Worm (Caenorhabditis elegans) whole organism, L4 larva: ENCODE measurements around the gene elt-4.

ENCODE experiments used
- D1046.2 ChIP-seq: fragments of 200-800 bp; sonication (Bioruptor generic); IDR thresholded peaks from 2 replicates; pipeline ENCODE4 v1.3.6; 2022; ENCODE audit warnings: missing genetic modification characterization, missing compliant biosample characterization
- F37D6.2 ChIP-seq: sonication (generic microtip); optimal IDR thresholded peaks from 2 replicates; lab custom pipeline; 2016; ENCODE audit warnings: mild to moderate bottlenecking, missing genetic modification characterization, missing compliant biosample characterization
- F44E2.7 ChIP-seq: fragments of 200-800 bp; sonication (Bioruptor generic); IDR thresholded peaks from 2 replicates; pipeline ENCODE4 v2.1.2; 2022; ENCODE audit warnings: missing genetic modification characterization, missing compliant biosample characterization
- Y5F2A.4 ChIP-seq: fragments of 200-800 bp; sonication (Bioruptor generic); optimal IDR thresholded peaks from 2 replicates; lab custom pipeline; 2018; ENCODE audit warnings: mild to moderate bottlenecking, missing genetic modification characterization, missing compliant biosample characterization
- Y75B8A.6 ChIP-seq: fragments of 200-800 bp; sonication (Bioruptor generic); IDR thresholded peaks from 2 replicates; pipeline ENCODE4 v1.3.6; 2022; ENCODE audit warnings: missing genetic modification reagents, missing genetic modification characterization, missing compliant biosample characterization
- ZK546.5 ChIP-seq, 2 experiments: sonication (generic microtip); optimal IDR thresholded peaks; 2 replicates each; lab custom pipeline; 2017; ENCODE audit warnings: missing biosample characterization in 2 of 2, missing genetic modification characterization in 2 of 2
- ama-1 ChIP-seq: fragments of 150-350 bp; optimal IDR thresholded peaks from 2 replicates; lab custom pipeline; 2014; ENCODE audit warnings: inconsistent platforms, mixed read lengths
- arid-1 ChIP-seq: fragments of 200-800 bp; sonication (Bioruptor generic); conservative IDR thresholded peaks from 2 replicates; pipeline ENCODE4 v1.3.6; 2022; ENCODE audit warnings: missing genetic modification reagents, missing genetic modification characterization, missing compliant biosample characterization
- ceh-20 ChIP-seq: fragments of 200-800 bp; sonication (Bioruptor generic); IDR thresholded peaks from 2 replicates; pipeline ENCODE4 v1.3.6; 2022; ENCODE audit warnings: missing genetic modification reagents, missing genetic modification characterization, missing compliant biosample characterization
- ceh-28 ChIP-seq: fragments of 150-350 bp; optimal IDR thresholded peaks from 2 replicates; lab custom pipeline; 2014; ENCODE audit warnings: missing biosample characterization, missing genetic modification reagents, missing genetic modification characterization
- ceh-44 ChIP-seq: fragments of 200-800 bp; sonication (Bioruptor generic); IDR thresholded peaks from 2 replicates; pipeline ENCODE4 v1.3.6; 2022; ENCODE audit warnings: missing genetic modification reagents, missing genetic modification characterization, missing compliant biosample characterization
- ces-1 ChIP-seq: fragments of 150-350 bp; sonication (generic microtip); optimal IDR thresholded peaks from 4 replicates; lab custom pipeline; 2014; ENCODE audit warnings: missing biosample characterization, missing genetic modification reagents, missing genetic modification characterization
- daf-16 ChIP-seq, 3 experiments: sonication (generic microtip); optimal IDR thresholded peaks; 2 replicates each; lab custom pipeline; 2016 to 2017; ENCODE audit warnings: missing genetic modification characterization in 3 of 3, missing genetic modification reagents in 3 of 3, mild to moderate bottlenecking in 2 of 3, missing compliant biosample characterization in 2 of 3, missing biosample characterization in 1 of 3, moderate library complexity in 1 of 3
- daf-19 ChIP-seq: fragments of 200-800 bp; sonication (Bioruptor generic); conservative IDR thresholded peaks from 2 replicates; pipeline ENCODE4 v1.3.6; 2022; ENCODE audit warnings: missing genetic modification characterization, missing compliant biosample characterization
- daf-8 ChIP-seq: fragments of 200-800 bp; sonication (Bioruptor generic); IDR thresholded peaks from 2 replicates; pipeline ENCODE4 v1.3.6; 2022; ENCODE audit warnings: missing genetic modification characterization, missing compliant biosample characterization
- dmd-6 ChIP-seq: fragments of 200-800 bp; sonication (Bioruptor generic); IDR thresholded peaks from 2 replicates; pipeline ENCODE4 v1.3.6; 2022; ENCODE audit warnings: missing genetic modification reagents, missing genetic modification characterization, missing compliant biosample characterization
- dve-1 ChIP-seq: sonication (generic microtip); optimal IDR thresholded peaks from 2 replicates; lab custom pipeline; 2017; ENCODE audit warnings: antibody characterized with exemption, mild to moderate bottlenecking, missing genetic modification characterization, missing compliant biosample characterization; ENCODE audit not compliant: insufficient read depth
- egl-27 ChIP-seq: sonication (generic microtip); optimal IDR thresholded peaks from 3 replicates; lab custom pipeline; 2017; ENCODE audit warnings: missing biosample characterization, missing genetic modification reagents, missing genetic modification characterization
- egl-43 ChIP-seq: fragments of 200-800 bp; sonication (Bioruptor generic); IDR thresholded peaks from 2 replicates; pipeline ENCODE4 v1.3.6; 2022; ENCODE audit warnings: missing genetic modification reagents, missing genetic modification characterization, missing compliant biosample characterization
- fkh-10 ChIP-seq: fragments of 150-350 bp; optimal IDR thresholded peaks from 2 replicates; lab custom pipeline; 2014; ENCODE audit warnings: missing biosample characterization, missing genetic modification reagents, missing genetic modification characterization
- gei-8 ChIP-seq: fragments of 200-800 bp; sonication (Bioruptor generic); optimal IDR thresholded peaks from 2 replicates; lab custom pipeline; 2018; ENCODE audit warnings: mild to moderate bottlenecking, missing genetic modification characterization, missing compliant biosample characterization
- hlh-30 ChIP-seq: sonication (generic microtip); optimal IDR thresholded peaks from 2 replicates; lab custom pipeline; 2017; ENCODE audit warnings: antibody characterized with exemption, mild to moderate bottlenecking, missing genetic modification characterization, missing compliant biosample characterization; ENCODE audit not compliant: insufficient read depth
- hmg-1.1 ChIP-seq: fragments of 200-800 bp; sonication (Bioruptor generic); IDR thresholded peaks from 2 replicates; pipeline ENCODE4 v1.3.6; 2022; ENCODE audit warnings: missing genetic modification reagents, missing genetic modification characterization, missing compliant biosample characterization
- jun-1 ChIP-seq: fragments of 150-350 bp; optimal IDR thresholded peaks from 2 replicates; lab custom pipeline; 2014; ENCODE audit warnings: missing biosample characterization, missing genetic modification reagents, missing genetic modification characterization
- lim-7 ChIP-seq: fragments of 200-800 bp; sonication (Bioruptor generic); IDR thresholded peaks from 2 replicates; pipeline ENCODE4 v1.3.6; 2022; ENCODE audit warnings: missing genetic modification characterization, missing compliant biosample characterization
- lin-38 ChIP-seq: fragments of 200-800 bp; sonication (Bioruptor generic); IDR thresholded peaks from 2 replicates; pipeline ENCODE4 v1.3.6; 2022; ENCODE audit warnings: missing genetic modification reagents, missing genetic modification characterization, missing compliant biosample characterization
- lir-3 ChIP-seq: sonication (generic microtip); optimal IDR thresholded peaks from 2 replicates; lab custom pipeline; 2016; ENCODE audit warnings: mild to moderate bottlenecking, missing genetic modification characterization, missing compliant biosample characterization
- lsy-2 ChIP-seq, 2 experiments: fragments of 150-350 bp in 1 of 2; sonication (generic microtip) in 1 of 2; optimal IDR thresholded peaks; 2 replicates each; lab custom pipeline; 2014 to 2017; ENCODE audit warnings: missing biosample characterization in 2 of 2, missing genetic modification characterization in 2 of 2
- mdl-1 ChIP-seq, 2 experiments: fragments of 150-350 bp in 1 of 2; sonication (generic microtip) in 1 of 2; optimal IDR thresholded peaks; 2 replicates each; lab custom pipeline; 2014 to 2017; ENCODE audit warnings: missing biosample characterization in 2 of 2, missing genetic modification characterization in 2 of 2
- mxl-2 ChIP-seq: fragments of 200-800 bp; sonication (Bioruptor generic); conservative IDR thresholded peaks from 2 replicates; pipeline ENCODE4 v1.3.6; 2022; ENCODE audit warnings: missing genetic modification reagents, missing genetic modification characterization, missing compliant biosample characterization
- mxl-3 ChIP-seq: fragments of 200-800 bp; sonication (Bioruptor generic); optimal IDR thresholded peaks from 2 replicates; lab custom pipeline; 2018; ENCODE audit warnings: mild to moderate bottlenecking, missing genetic modification characterization, missing compliant biosample characterization
- nhr-11 ChIP-seq: fragments of 150-350 bp; optimal IDR thresholded peaks from 2 replicates; lab custom pipeline; 2014; ENCODE audit warnings: missing biosample characterization, missing genetic modification characterization
- nhr-111 ChIP-seq: fragments of 200-800 bp; sonication (Bioruptor generic); optimal IDR thresholded peaks from 2 replicates; lab custom pipeline; 2018; ENCODE audit warnings: mild to moderate bottlenecking, missing genetic modification characterization, missing compliant biosample characterization
- nhr-25 ChIP-seq: sonication (generic microtip); optimal IDR thresholded peaks from 2 replicates; lab custom pipeline; 2017; ENCODE audit warnings: missing genetic modification characterization, mild to moderate bottlenecking, missing compliant biosample characterization, antibody characterized with exemption, moderate library complexity, borderline replicate concordance; ENCODE audit not compliant: insufficient read depth
- nhr-41 ChIP-seq: fragments of 200-800 bp; sonication (Bioruptor generic); IDR thresholded peaks from 2 replicates; pipeline ENCODE4 v1.3.6; 2022; ENCODE audit warnings: missing genetic modification reagents, missing genetic modification characterization, missing compliant biosample characterization
- nhr-48 ChIP-seq: sonication (generic microtip); optimal IDR thresholded peaks from 2 replicates; lab custom pipeline; 2016; ENCODE audit warnings: mild to moderate bottlenecking, missing genetic modification characterization, missing compliant biosample characterization
- nhr-76 ChIP-seq: fragments of 150-350 bp; optimal IDR thresholded peaks from 2 replicates; lab custom pipeline; 2014; ENCODE audit warnings: missing biosample characterization, missing genetic modification characterization
- php-3 ChIP-seq: fragments of 200-800 bp; sonication (Bioruptor generic); IDR thresholded peaks from 2 replicates; pipeline ENCODE4 v1.3.6; 2022; ENCODE audit warnings: missing genetic modification reagents, missing genetic modification characterization, missing compliant biosample characterization
- pqm-1 ChIP-seq: sonication (generic microtip); optimal IDR thresholded peaks from 2 replicates; lab custom pipeline; 2017; ENCODE audit warnings: missing biosample characterization, missing genetic modification characterization
- sdz-12 ChIP-seq: fragments of 200-800 bp; sonication (Bioruptor generic); optimal IDR thresholded peaks from 2 replicates; lab custom pipeline; 2018; ENCODE audit warnings: mild to moderate bottlenecking, missing genetic modification characterization, missing compliant biosample characterization
- skn-1 ChIP-seq: fragments of 150-350 bp; optimal IDR thresholded peaks from 2 replicates; lab custom pipeline; 2014; ENCODE audit warnings: missing biosample characterization, missing genetic modification characterization
- snpc-1.2 ChIP-seq: fragments of 200-800 bp; sonication (Bioruptor generic); IDR thresholded peaks from 2 replicates; pipeline ENCODE4 v1.3.6; 2022; ENCODE audit warnings: missing genetic modification reagents, missing genetic modification characterization, missing compliant biosample characterization
- unc-130 ChIP-seq: sonication (generic microtip); optimal IDR thresholded peaks from 2 replicates; lab custom pipeline; 2016; ENCODE audit warnings: missing genetic modification reagents, missing genetic modification characterization, missing compliant biosample characterization
- unc-62 ChIP-seq, 3 experiments: fragments of 150-350 bp in 1 of 3; sonication (generic microtip); optimal IDR thresholded peaks in 2 of 3; peaks in 1 of 3; 1 replicate in 1 of 3; 2 replicates in 2 of 3; lab custom pipeline; 2014 to 2017; ENCODE audit warnings: missing biosample characterization in 3 of 3, missing genetic modification characterization in 3 of 3, missing genetic modification reagents in 3 of 3, missing genotype in 1 of 3
- zag-1 ChIP-seq: fragments of 150-350 bp; optimal IDR thresholded peaks from 2 replicates; lab custom pipeline; 2014; ENCODE audit warnings: missing biosample characterization, missing genetic modification characterization

Gene elt-4

ce11 chrX:10479108-10479738, 3.9 kb downstream of the elt-4 start (continued):
- no peak for TF ChIP-seq nhr-76 (tag; lab: Kevin White, UChicago)
- TF ChIP-seq lin-38 (GFP tag; lab: Robert Waterston, UW): no peak
- TF ChIP-seq ceh-44 (GFP tag; lab: Robert Waterston, UW): no peak
- TF ChIP-seq nhr-48: peak; percentile 32

ce11 chrX:10480563-10481290, 5.4 kb downstream of the elt-4 start, which contains the start of gene elt-2:
Gene elt-2 (plus strand): TSS chrX:10481240.
- TF ChIP-seq daf-8 (GFP tag; lab: Robert Waterston, UW) (no peak), nhr-41 (GFP tag; lab: Robert Waterston, UW) (peak; percentile 83), zag-1 (tag; lab: Kevin White, UChicago) (no peak), F37D6.2 (no peak), unc-130 (GFP tag; lab: Kevin White, UChicago) (no peak), snpc-1.2 (GFP tag; lab: Robert Waterston, UW) (no peak), Y75B8A.6 (GFP tag; lab: Robert Waterston, UW) (0 out of 2 replicates have a peak, but pooled peaks have one; percentile 36), dmd-6 (peak; percentile 92), ama-1 (lab: Kevin White, UChicago) (no peak), egl-43 (GFP tag; lab: Robert Waterston, UW) (no peak), pqm-1 (peak; percentile 95), nhr-11 (tag; lab: Kevin White, UChicago) (no peak), lir-3 (tag; lab: Kevin White, UChicago) (no peak), nhr-48 (peak; percentile 47), lim-7 (GFP tag; lab: Robert Waterston, UW) (no peak), mxl-2 (GFP tag; lab: Robert Waterston, UW) (0 out of 2 replicates have a peak, but pooled peaks have one; percentile 20), skn-1 (tag; lab: Kevin White, UChicago) (no peak), ceh-28 (tag; lab: Kevin White, UChicago) (no peak), nhr-111 (no peak), jun-1 (tag; lab: Kevin White, UChicago) (peak; percentile 51), unc-62 (GFP tag; optimal IDR thresholded peaks at IDR 0.05 in 1 of 2; lab: Kevin White, UChicago) (peak in 1 of 2 experiments; percentile 93), unc-62 (tag; optimal IDR thresholded peaks at IDR 0.05; lab: Kevin White, UChicago) (no peak), arid-1 (GFP tag; lab: Robert Waterston, UW) (no peak), mdl-1 (tag; optimal IDR thresholded peaks at IDR 0.05; lab: Kevin White, UChicago) (peak in 1 of 2 experiments; percentile 10), ZK546.5 (tag; optimal IDR thresholded peaks at IDR 0.05; lab: Kevin White, UChicago) (no peak), fkh-10 (GFP tag; lab: Kevin White, UChicago) (no peak), gei-8 (no peak), Y5F2A.4 (no peak), nhr-25 (no peak), ceh-20 (0 out of 2 replicates have a peak, but pooled peaks have one; percentile 46), nhr-76 (tag; lab: Kevin White, UChicago) (no peak), F44E2.7 (GFP tag; lab: Robert Waterston, UW) (no peak), daf-19 (GFP tag; lab: Robert Waterston, UW) (no peak), lsy-2 (tag; optimal IDR thresholded peaks at IDR 0.05; lab: Kevin White, UChicago) (peak in 1 of 2 experiments; percentile 61), hlh-30 (tag; lab: Kevin White, UChicago) (peak; percentile 40), egl-27 (tag; lab: Kevin White, UChicago) (no peak), ces-1 (GFP tag; lab: Kevin White, UChicago) (no peak), dve-1 (peak; percentile 90), php-3 (GFP tag; lab: Robert Waterston, UW) (peak; percentile 89), sdz-12 (no peak), mxl-3 (GFP tag; lab: Kevin White, UChicago) (peak; percentile 15), hmg-1.1 (GFP tag; lab: Robert Waterston, UW) (no peak), D1046.2 (no peak), daf-16 (GFP tag; optimal IDR thresholded peaks at IDR 0.05; lab: Kevin White, UChicago) (peak in 1 of 2 experiments; percentile 78), daf-16 (tag; optimal IDR thresholded peaks at IDR 0.05; lab: Kevin White, UChicago) (peak; percentile 94)
